Worm (Caenorhabditis elegans) whole organism, young adult: ENCODE measurements around the gene oig-2.

Source experiments
- ama-1 ChIP-seq, 3 experiments: fragments of 150-350 bp in 1 of 3; sonication (generic microtip) in 2 of 3; optimal IDR thresholded peaks; 2 replicates each; lab custom pipeline; 2014 to 2018; ENCODE audit warnings: missing biosample characterization in 2 of 3, missing genetic modification characterization in 2 of 3, missing genetic modification reagents in 2 of 3
- attf-3 ChIP-seq: fragments of 200-800 bp; sonication (Bioruptor generic); conservative IDR thresholded peaks from 2 replicates; pipeline ENCODE4 v1.3.6; 2022; ENCODE audit warnings: missing genetic modification reagents, missing genetic modification characterization, missing compliant biosample characterization
- attf-6 ChIP-seq: fragments of 200-800 bp; sonication (Bioruptor generic); IDR thresholded peaks from 2 replicates; pipeline ENCODE4 v1.3.6; 2022; ENCODE audit warnings: missing genetic modification reagents, missing genetic modification characterization, missing compliant biosample characterization
- cebp-2 ChIP-seq: fragments of 200-800 bp; sonication (Bioruptor generic); IDR thresholded peaks from 2 replicates; pipeline ENCODE4 v1.3.6; 2022; ENCODE audit warnings: missing genetic modification characterization, missing compliant biosample characterization
- ceh-91 ChIP-seq: fragments of 200-800 bp; sonication (Bioruptor generic); IDR thresholded peaks from 2 replicates; pipeline ENCODE4 v1.3.6; 2022; ENCODE audit warnings: missing genetic modification reagents, missing genetic modification characterization, missing compliant biosample characterization
- let-607 ChIP-seq, 2 experiments: fragments of 200-800 bp in 1 of 2; sonication (Bioruptor generic) in 1 of 2; sonication (generic microtip) in 1 of 2; optimal IDR thresholded peaks; 2 replicates each; lab custom pipeline; 2016 to 2018; ENCODE audit warnings: mild to moderate bottlenecking in 2 of 2, missing compliant biosample characterization in 2 of 2, missing genetic modification characterization in 2 of 2, moderate library complexity in 2 of 2, missing genotype in 1 of 2
- lin-40 ChIP-seq: sonication (generic microtip); optimal IDR thresholded peaks from 2 replicates; lab custom pipeline; 2016; ENCODE audit warnings: missing genetic modification characterization, mild to moderate bottlenecking, missing compliant biosample characterization, missing genotype, missing genetic modification reagents
- mcd-1 ChIP-seq: fragments of 200-800 bp; sonication (Bioruptor generic); IDR thresholded peaks from 2 replicates; pipeline ENCODE4 v1.3.6; 2022; ENCODE audit warnings: missing genetic modification reagents, missing genetic modification characterization, missing compliant biosample characterization
- nfya-1 ChIP-seq: sonication (generic microtip); optimal IDR thresholded peaks from 2 replicates; lab custom pipeline; 2017; ENCODE audit warnings: antibody characterized with exemption, missing compliant biosample characterization, missing genetic modification characterization, borderline replicate concordance; ENCODE audit not compliant: insufficient read depth
- nhr-80 ChIP-seq: sonication (generic microtip); optimal IDR thresholded peaks from 2 replicates; lab custom pipeline; 2016; ENCODE audit warnings: missing genetic modification characterization, missing compliant biosample characterization
- unc-62 ChIP-seq: fragments of 150-350 bp; optimal IDR thresholded peaks from 2 replicates; lab custom pipeline; 2014; ENCODE audit warnings: missing biosample characterization, missing genetic modification reagents, missing genetic modification characterization
- ztf-28 ChIP-seq: fragments of 200-800 bp; sonication (Bioruptor generic); IDR thresholded peaks from 2 replicates; pipeline ENCODE4 v1.3.6; 2022; ENCODE audit warnings: missing genetic modification reagents, missing genetic modification characterization, missing compliant biosample characterization

DNA sequence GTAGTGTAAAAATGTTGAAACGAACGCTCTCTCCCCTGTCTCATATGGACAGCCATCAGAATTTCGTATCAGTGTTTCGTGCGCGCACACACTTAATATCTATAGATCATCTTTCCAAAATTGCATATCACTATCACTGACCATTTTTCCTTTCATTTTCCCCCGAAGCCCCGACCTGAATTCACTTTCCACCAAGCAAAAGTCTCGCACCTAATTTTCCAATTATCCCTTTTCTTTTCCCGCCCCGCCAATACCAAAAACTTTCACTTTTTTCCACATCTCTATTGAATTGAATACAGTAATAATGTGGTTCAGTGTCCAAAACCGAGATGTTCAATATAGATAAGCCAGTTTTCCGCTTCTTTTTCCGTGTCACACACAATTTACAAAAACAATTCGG is 45.5 kb upstream of the oig-2 start:
- TF ChIP-seq cebp-2 (no peak), mcd-1 (GFP tag; lab: Robert Waterston, UW) (no peak), ztf-28 (GFP tag; lab: Robert Waterston, UW) (no peak), ceh-91 (no peak), attf-3 (no peak), attf-6 (GFP tag; lab: Robert Waterston, UW) (no peak), ama-1 (optimal IDR thresholded peaks at IDR 0.05; lab: Kevin White, UChicago) (no peak), ama-1 (GFP tag; optimal IDR thresholded peaks at IDR 0.05; lab: Kevin White, UChicago) (no peak), nfya-1 (tag; lab: Kevin White, UChicago) (no peak), unc-62 (GFP tag; lab: Kevin White, UChicago) (no peak), lin-40 (tag; lab: Kevin White, UChicago) (no peak), let-607 (tag; optimal IDR thresholded peaks at IDR 0.05; lab: Kevin White, UChicago) (no peak), nhr-80 (tag; lab: Kevin White, UChicago) (no peak)
